Fruit fly (Drosophila melanogaster): Measurements from ENCODE around the gene mamo.
A peak's percentile ranks its signal among the peaks of the same experiment; 100 is the strongest.

mamo gene

DNA sequence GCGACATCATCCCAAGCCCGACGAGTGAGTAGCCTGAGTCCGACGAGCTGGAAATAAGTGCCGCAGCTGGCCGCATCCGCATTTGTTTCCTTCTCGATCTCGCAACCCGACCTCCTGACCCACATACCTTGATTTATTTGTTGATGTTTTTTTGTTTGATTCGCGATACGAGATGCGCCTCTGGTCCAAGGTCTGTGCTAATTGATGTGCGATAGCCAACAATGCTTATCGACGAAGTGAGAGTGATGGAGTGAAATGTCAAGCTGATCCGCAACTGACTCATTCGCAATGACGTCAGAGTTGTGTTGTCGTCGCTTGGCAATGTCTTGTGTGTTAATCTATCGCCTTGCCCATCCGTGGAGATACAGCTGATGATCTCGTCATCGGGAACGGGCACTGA lies 185.9 kb downstream of the mamo start:
- TF ChIP-seq CG12768 (GFP tag; optimal IDR thresholded peaks at IDR 0.05) (no peak), CG7101 (tag; optimal IDR thresholded peaks at IDR 0.05) (no peak), Clk (GFP tag; optimal IDR thresholded peaks at IDR 0.05) (no peak), pad (GFP tag; optimal IDR thresholded peaks at IDR 0.05) (no peak), CG1620 (GFP tag; optimal IDR thresholded peaks at IDR 0.05) (no peak), kay (GFP tag; ENCODE audit: borderline replicate concordance) (no peak), CG5204 (GFP tag; optimal IDR thresholded peaks at IDR 0.05) (no peak), bab1 (GFP tag; optimal IDR thresholded peaks at IDR 0.05) (no peak), CG11617 (GFP tag; optimal IDR thresholded peaks at IDR 0.05) (no peak), CG7045 (GFP tag; optimal IDR thresholded peaks at IDR 0.05) (no peak), Crg-1 (GFP tag; optimal IDR thresholded peaks at IDR 0.05) (no peak), Mnt (GFP tag; optimal IDR thresholded peaks at IDR 0.05) (no peak), CG14711 (tag; optimal IDR thresholded peaks at IDR 0.05) (no peak), toe (GFP tag; optimal IDR thresholded peaks at IDR 0.05) (no peak), cnc (optimal IDR thresholded peaks at IDR 0.05) (no peak), tj (GFP tag; optimal IDR thresholded peaks at IDR 0.05) (no peak), Hr96 (GFP tag; optimal IDR thresholded peaks at IDR 0.05) (no peak), cic (GFP tag; optimal IDR thresholded peaks at IDR 0.05) (no peak), ovo (GFP tag; optimal IDR thresholded peaks at IDR 0.05) (no peak), CG33017 (tag; optimal IDR thresholded peaks at IDR 0.05) (no peak)

DNA sequence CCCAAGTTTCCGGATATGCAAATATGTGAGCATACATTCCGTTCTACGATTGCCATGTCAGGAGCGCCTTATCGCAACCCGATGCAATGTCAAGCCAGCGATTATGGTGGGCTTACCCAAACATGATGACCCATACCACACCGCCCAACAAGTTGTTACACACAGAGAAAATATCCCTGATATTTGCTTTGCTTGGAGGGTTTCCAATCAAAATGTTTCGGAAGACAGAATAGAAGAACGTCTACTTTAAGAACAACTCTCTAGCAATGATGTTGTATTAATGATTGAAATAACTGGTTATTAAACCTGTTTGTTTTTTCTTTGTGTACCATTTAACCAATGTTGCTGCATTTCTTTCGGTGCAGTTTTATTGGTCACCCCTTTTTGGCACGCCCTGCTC lies 189.6 kb downstream of the mamo start:
- peak; percentile 22 for TF ChIP-seq tj (GFP tag; optimal IDR thresholded peaks at IDR 0.05)
- no peak for TF ChIP-seq CG7045 (GFP tag; optimal IDR thresholded peaks at IDR 0.05)

DNA sequence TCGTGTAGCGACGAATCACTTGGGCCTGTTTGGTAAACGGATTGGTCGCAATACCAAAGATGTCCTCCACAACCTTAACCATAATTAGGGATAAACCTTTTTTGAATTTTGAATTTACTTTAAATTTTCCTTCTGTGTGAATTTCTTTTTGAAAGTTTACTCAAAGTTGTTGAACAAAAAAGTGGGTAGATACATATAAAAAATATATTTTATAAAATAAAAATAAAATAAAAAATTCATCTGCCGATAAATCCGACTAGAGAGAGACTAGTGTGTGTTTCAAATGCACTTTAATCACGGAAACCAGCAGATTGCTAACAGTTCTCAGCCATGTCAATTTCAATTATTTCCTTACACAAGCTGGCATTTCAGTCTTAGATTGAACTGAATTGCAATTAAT lies 192.8 kb downstream of the mamo start, which contains the start of gene CG10996:
Gene CG10996 (minus strand): TSS at position 101 of the 400 bp plus-strand sequence.
- TF ChIP-seq Hr96 (GFP tag; optimal IDR thresholded peaks at IDR 0.05) (no peak), toe (GFP tag; optimal IDR thresholded peaks at IDR 0.05) (no peak)

Measured in whole organism, adult.